Worm (Caenorhabditis elegans) whole organism, early embryonic: ENCODE results near the gene B0403.3.

Experiments
- ama-1 ChIP-seq: fragments of 150-350 bp; optimal IDR thresholded peaks from 2 replicates; lab custom pipeline; 2014
- hmg-4 ChIP-seq: fragments of 200-800 bp; sonication (Bioruptor generic); optimal IDR thresholded peaks from 2 replicates; lab custom pipeline; 2018; ENCODE audit warnings: mild to moderate bottlenecking, missing genetic modification characterization, missing compliant biosample characterization
- pes-1 ChIP-seq: fragments of 200-800 bp; sonication (Bioruptor generic); IDR thresholded peaks from 2 replicates; pipeline ENCODE4 v1.3.6; 2022; ENCODE audit warnings: missing genetic modification reagents, missing genetic modification characterization, missing compliant biosample characterization

DNA sequence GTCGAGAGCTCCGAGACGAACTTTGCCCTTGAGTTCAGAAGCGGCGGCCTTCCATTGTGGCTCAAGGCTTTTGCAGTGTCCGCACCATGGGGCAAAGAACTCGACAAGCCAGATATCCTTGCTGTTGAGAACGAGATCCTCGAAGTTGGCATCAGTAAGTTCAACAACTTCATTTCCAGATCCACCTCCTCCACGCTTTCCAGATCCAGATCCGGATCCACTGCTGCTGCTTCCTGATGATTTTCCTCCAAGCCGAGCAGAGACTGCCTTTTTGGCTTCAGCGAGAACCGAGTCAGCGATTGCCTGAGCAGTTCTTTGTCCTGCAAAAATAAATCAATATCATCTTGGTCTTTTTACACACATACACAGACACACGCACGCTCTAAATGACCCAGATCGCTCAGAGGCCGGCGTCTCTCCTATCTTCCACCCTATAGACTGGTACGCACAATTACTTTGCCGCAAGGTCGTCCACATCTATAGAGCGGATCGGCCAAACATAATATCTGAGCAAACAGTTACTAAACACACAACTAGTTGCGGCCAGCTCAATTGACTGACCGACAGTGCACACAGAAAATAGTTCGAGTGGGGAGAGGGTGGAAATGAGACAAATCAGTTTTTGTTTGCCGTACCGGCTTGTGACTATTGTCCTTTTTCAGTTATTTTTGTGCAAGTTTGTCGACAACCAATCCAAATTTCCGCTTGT is 4.3 kb upstream of the B0403.3 start:
- TF ChIP-seq ama-1 (no peak), hmg-4 (GFP tag; lab: Kevin White, UChicago) (no peak), pes-1 (GFP tag; lab: Robert Waterston, UW) (no peak)
